Worm (Caenorhabditis elegans) whole organism, L1 larva: ENCODE measurements around the gene nhr-258.

Experiments
- C04F5.9 ChIP-seq: sonication (generic microtip); optimal IDR thresholded peaks from 2 replicates; lab custom pipeline; 2016; ENCODE audit warnings: missing genetic modification characterization, missing compliant biosample characterization
- C16A3.4 ChIP-seq: fragments of 150-350 bp; optimal IDR thresholded peaks from 2 replicates; lab custom pipeline; 2014; ENCODE audit warnings: missing biosample characterization, missing genetic modification characterization
- C34B4.2 ChIP-seq: sonication (generic microtip); optimal IDR thresholded peaks from 2 replicates; lab custom pipeline; 2017; ENCODE audit warnings: mild to moderate bottlenecking, missing genetic modification characterization, missing compliant biosample characterization
- Y116A8C.19 ChIP-seq: sonication (generic microtip); optimal IDR thresholded peaks from 2 replicates; lab custom pipeline; 2016; ENCODE audit warnings: missing compliant biosample characterization, missing genetic modification characterization, borderline replicate concordance
- alr-1 ChIP-seq: fragments of 200-800 bp; sonication (Bioruptor generic); optimal IDR thresholded peaks from 2 replicates; lab custom pipeline; 2018; ENCODE audit warnings: borderline replicate concordance, mild to moderate bottlenecking, missing genetic modification characterization, missing compliant biosample characterization
- aly-2 ChIP-seq: fragments of 150-350 bp; optimal IDR thresholded peaks from 2 replicates; lab custom pipeline; 2014; ENCODE audit warnings: missing biosample characterization, missing genetic modification characterization
- blmp-1 ChIP-seq: fragments of 150-350 bp; optimal IDR thresholded peaks from 2 replicates; lab custom pipeline; 2014; ENCODE audit warnings: missing biosample characterization, missing genetic modification characterization
- ceh-63 ChIP-seq: fragments of 200-800 bp; sonication (Bioruptor generic); optimal IDR thresholded peaks from 2 replicates; lab custom pipeline; 2018; ENCODE audit warnings: mild to moderate bottlenecking, missing genetic modification characterization, missing compliant biosample characterization
- ceh-8 ChIP-seq: fragments of 200-800 bp; sonication (Bioruptor generic); optimal IDR thresholded peaks from 2 replicates; lab custom pipeline; 2018; ENCODE audit warnings: mild to moderate bottlenecking, missing genetic modification characterization, moderate library complexity, missing compliant biosample characterization
- ceh-90 ChIP-seq: sonication (generic microtip); optimal IDR thresholded peaks from 2 replicates; lab custom pipeline; 2016; ENCODE audit warnings: missing genetic modification characterization, missing compliant biosample characterization
- dpl-1 ChIP-seq, 3 experiments: fragments of 150-350 bp in 2 of 3; sonication (generic microtip) in 1 of 3; optimal IDR thresholded peaks; 2 replicates each; lab custom pipeline; 2014 to 2017; ENCODE audit warnings: missing biosample characterization in 3 of 3, missing genetic modification characterization in 3 of 3, missing genetic modification reagents in 3 of 3
- dsc-1 ChIP-seq: sonication (generic microtip); optimal IDR thresholded peaks from 2 replicates; lab custom pipeline; 2016; ENCODE audit warnings: mild to moderate bottlenecking, missing genetic modification characterization, missing compliant biosample characterization
- efl-1 ChIP-seq, 4 experiments: fragments of 150-350 bp; optimal IDR thresholded peaks in 3 of 4; peaks in 1 of 4; 1 replicate in 1 of 4; 2 replicates in 3 of 4; lab custom pipeline; 2014; ENCODE audit warnings: missing biosample characterization in 2 of 4, missing genetic modification characterization in 2 of 4, missing genetic modification reagents in 2 of 4
- egl-13 ChIP-seq: sonication (generic microtip); optimal IDR thresholded peaks from 2 replicates; lab custom pipeline; 2016; ENCODE audit warnings: missing genotype, missing genetic modification reagents, missing genetic modification characterization, missing compliant biosample characterization
- elt-2 ChIP-seq: sonication (generic microtip); optimal IDR thresholded peaks from 2 replicates; lab custom pipeline; 2016; ENCODE audit warnings: missing genetic modification characterization, mild to moderate bottlenecking, inconsistent platforms, missing compliant biosample characterization, missing genetic modification reagents
- ets-5 ChIP-seq: fragments of 200-800 bp; sonication (Bioruptor generic); IDR thresholded peaks from 2 replicates; pipeline ENCODE4 v1.3.6; 2022; ENCODE audit warnings: missing genetic modification characterization, missing compliant biosample characterization
- fkh-10 ChIP-seq: sonication (generic microtip); optimal IDR thresholded peaks from 2 replicates; lab custom pipeline; 2017; ENCODE audit warnings: missing biosample characterization, missing genetic modification reagents, missing genetic modification characterization
- fkh-4 ChIP-seq: sonication (generic microtip); optimal IDR thresholded peaks from 2 replicates; lab custom pipeline; 2016; ENCODE audit warnings: missing compliant biosample characterization, missing genetic modification characterization, borderline replicate concordance
- fos-1 ChIP-seq: fragments of 150-350 bp; optimal IDR thresholded peaks from 2 replicates; lab custom pipeline; 2014; ENCODE audit warnings: missing biosample characterization, missing genetic modification characterization
- hlh-17 ChIP-seq: fragments of 200-800 bp; sonication (Bioruptor generic); optimal IDR thresholded peaks from 2 replicates; lab custom pipeline; 2018; ENCODE audit warnings: missing genetic modification characterization, mild to moderate bottlenecking, missing compliant biosample characterization, moderate library complexity, borderline replicate concordance
- irx-1 ChIP-seq: sonication (generic microtip); optimal IDR thresholded peaks from 2 replicates; lab custom pipeline; 2016; ENCODE audit warnings: missing genetic modification characterization, missing compliant biosample characterization
- jun-1 ChIP-seq: fragments of 150-350 bp; optimal IDR thresholded peaks from 2 replicates; lab custom pipeline; 2014; ENCODE audit warnings: missing biosample characterization, missing genetic modification reagents, missing genetic modification characterization
- lin-13 ChIP-seq: fragments of 150-350 bp; optimal IDR thresholded peaks from 2 replicates; lab custom pipeline; 2014; ENCODE audit warnings: missing biosample characterization, missing genetic modification reagents, missing genetic modification characterization
- lin-35 ChIP-seq, 2 experiments: fragments of 150-350 bp; optimal IDR thresholded peaks; 2 replicates each; lab custom pipeline; 2014; ENCODE audit warnings: missing biosample characterization in 2 of 2, missing genetic modification characterization in 2 of 2, missing genetic modification reagents in 2 of 2
- lir-3 ChIP-seq: sonication (generic microtip); optimal IDR thresholded peaks from 2 replicates; lab custom pipeline; 2016; ENCODE audit warnings: mild to moderate bottlenecking, missing genetic modification characterization, moderate library complexity, missing compliant biosample characterization; ENCODE audit not compliant: poor library complexity
- mab-9 ChIP-seq: fragments of 200-800 bp; sonication (Bioruptor generic); IDR thresholded peaks from 2 replicates; pipeline ENCODE4 v1.3.6; 2022; ENCODE audit warnings: missing genetic modification reagents, missing genetic modification characterization, missing compliant biosample characterization
- mep-1 ChIP-seq: fragments of 150-350 bp; optimal IDR thresholded peaks from 2 replicates; lab custom pipeline; 2014; ENCODE audit warnings: missing biosample characterization, missing genetic modification characterization
- nhr-11 ChIP-seq: fragments of 150-350 bp; optimal IDR thresholded peaks from 2 replicates; lab custom pipeline; 2014; ENCODE audit warnings: missing biosample characterization, missing genetic modification characterization
- nhr-19 ChIP-seq: fragments of 200-800 bp; sonication (Bioruptor generic); conservative IDR thresholded peaks from 2 replicates; pipeline ENCODE4 v1.3.6; 2022; ENCODE audit warnings: missing genetic modification characterization, missing compliant biosample characterization
- nhr-20 ChIP-seq: sonication (generic microtip); optimal IDR thresholded peaks from 2 replicates; lab custom pipeline; 2016; ENCODE audit warnings: mild to moderate bottlenecking, missing genetic modification characterization, missing compliant biosample characterization
- nhr-237 ChIP-seq: fragments of 150-350 bp; optimal IDR thresholded peaks from 2 replicates; lab custom pipeline; 2014; ENCODE audit warnings: missing biosample characterization, missing genetic modification characterization
- nhr-47 ChIP-seq: sonication (generic microtip); optimal IDR thresholded peaks from 2 replicates; lab custom pipeline; 2016; ENCODE audit warnings: mild to moderate bottlenecking, missing genetic modification characterization, moderate library complexity, missing compliant biosample characterization
- nhr-77 ChIP-seq: fragments of 150-350 bp; optimal IDR thresholded peaks from 2 replicates; lab custom pipeline; 2014; ENCODE audit warnings: missing biosample characterization, missing genetic modification characterization
- nhr-90 ChIP-seq: sonication (generic microtip); optimal IDR thresholded peaks from 2 replicates; lab custom pipeline; 2016; ENCODE audit warnings: mild to moderate bottlenecking, missing genetic modification characterization, missing compliant biosample characterization; ENCODE audit not compliant: poor library complexity
- sox-4 ChIP-seq: sonication (generic microtip); optimal IDR thresholded peaks from 2 replicates; lab custom pipeline; 2016; ENCODE audit warnings: missing genetic modification characterization, missing compliant biosample characterization
- sptf-1 ChIP-seq: fragments of 150-350 bp; optimal IDR thresholded peaks from 2 replicates; lab custom pipeline; 2014; ENCODE audit warnings: missing biosample characterization, missing genetic modification characterization
- swsn-7 ChIP-seq: sonication (generic microtip); optimal IDR thresholded peaks from 2 replicates; lab custom pipeline; 2016; ENCODE audit warnings: missing genetic modification characterization, missing compliant biosample characterization
- tlp-1 ChIP-seq: fragments of 150-350 bp; optimal IDR thresholded peaks from 2 replicates; lab custom pipeline; 2014; ENCODE audit warnings: missing biosample characterization, missing genetic modification characterization
- unc-62 ChIP-seq: fragments of 150-350 bp; optimal IDR thresholded peaks from 2 replicates; lab custom pipeline; 2014; ENCODE audit warnings: missing biosample characterization, missing genetic modification reagents, missing genetic modification characterization
- vab-15 ChIP-seq: sonication (generic microtip); optimal IDR thresholded peaks from 2 replicates; lab custom pipeline; 2017; ENCODE audit warnings: missing genotype, mild to moderate bottlenecking, missing genetic modification characterization, missing compliant biosample characterization
- xbp-1 ChIP-seq: sonication (generic microtip); optimal IDR thresholded peaks from 2 replicates; lab custom pipeline; 2016; ENCODE audit warnings: missing genetic modification characterization, missing compliant biosample characterization
- zip-4 ChIP-seq: fragments of 200-800 bp; sonication (Bioruptor generic); optimal IDR thresholded peaks from 2 replicates; lab custom pipeline; 2018; ENCODE audit warnings: mild to moderate bottlenecking, missing genetic modification characterization, moderate library complexity, missing compliant biosample characterization
- ztf-4 ChIP-seq: fragments of 150-350 bp; optimal IDR thresholded peaks from 2 replicates; lab custom pipeline; 2014; ENCODE audit warnings: missing biosample characterization, missing genetic modification characterization

Gene nhr-258

ce11 chrIV:8010521-8010920, 34.2 kb upstream of the nhr-258 start:
- TF ChIP-seq alr-1 (tag; lab: Kevin White, UChicago): no peak
- no peak for TF ChIP-seq aly-2 (tag; lab: Kevin White, UChicago)
- no peak for TF ChIP-seq hlh-17 (GFP tag; lab: Kevin White, UChicago)
- no peak for TF ChIP-seq sptf-1 (tag; lab: Kevin White, UChicago)
- TF ChIP-seq nhr-20 (tag; lab: Kevin White, UChicago): no peak
- no peak for TF ChIP-seq nhr-77 (tag; lab: Kevin White, UChicago)
- no peak for TF ChIP-seq irx-1 (tag; lab: Kevin White, UChicago)
- no peak for TF ChIP-seq blmp-1 (tag; lab: Kevin White, UChicago)
- no peak for TF ChIP-seq xbp-1 (tag; lab: Kevin White, UChicago)
- TF ChIP-seq lir-3 (tag; lab: Kevin White, UChicago): no peak

- TF ChIP-seq nhr-237 (tag; lab: Kevin White, UChicago) (no peak), egl-13 (tag; lab: Kevin White, UChicago) (no peak), mep-1 (tag; lab: Kevin White, UChicago) (no peak), ets-5 (GFP tag; lab: Robert Waterston, UW) (no peak), dsc-1 (tag; lab: Kevin White, UChicago) (no peak), C34B4.2 (no peak), blmp-1 (tag; lab: Kevin White, UChicago) (no peak), ztf-4 (tag; lab: Kevin White, UChicago) (no peak), unc-62 (GFP tag; lab: Kevin White, UChicago) (no peak), nhr-19 (GFP tag; lab: Robert Waterston, UW) (no peak), fkh-4 (tag; lab: Kevin White, UChicago) (no peak), nhr-20 (tag; lab: Kevin White, UChicago) (no peak), zip-4 (GFP tag; lab: Kevin White, UChicago) (no peak)
Measured at ce11 chrIV:8012330-8012729, 32.4 kb upstream of the nhr-258 start, which contains the start of gene Y42H9B.3. Gene Y42H9B.3, minus strand, starts transcription at chrIV:8012430.

ce11 chrIV:8013849-8014248, 30.9 kb upstream of the nhr-258 start, which contains the start of gene C26B2.8:
Gene C26B2.8, plus strand, starts transcription at chrIV:8014149.
- TF ChIP-seq lir-3 (tag; lab: Kevin White, UChicago) (no peak), ets-5 (GFP tag; lab: Robert Waterston, UW) (no peak), ceh-63 (no peak), tlp-1 (no peak), ceh-90 (tag; lab: Kevin White, UChicago) (no peak), C04F5.9 (tag; lab: Kevin White, UChicago) (no peak), nhr-11 (tag; lab: Kevin White, UChicago) (no peak), jun-1 (tag; lab: Kevin White, UChicago) (no peak)

ce11 chrIV:8015726-8016312, 28.9 kb upstream of the nhr-258 start, which contains the start of gene C26B2.7:
Gene C26B2.7, plus strand, starts transcription at chrIV:8016274.
- peak; percentile 88 for TF ChIP-seq lir-3 (tag; lab: Kevin White, UChicago)
- TF ChIP-seq vab-15 (tag; lab: Kevin White, UChicago): peak; percentile 76
- peak; percentile 28 for TF ChIP-seq Y116A8C.19
- TF ChIP-seq ceh-63: peak; percentile 54
- TF ChIP-seq blmp-1 (tag; lab: Kevin White, UChicago): peak; percentile 31
- peak; percentile 41 for TF ChIP-seq C16A3.4 (tag; lab: Kevin White, UChicago)
- TF ChIP-seq fkh-10 (GFP tag; lab: Kevin White, UChicago): peak; percentile 47
- TF ChIP-seq lin-35 (GFP tag; optimal IDR thresholded peaks at IDR 0.05; lab: Kevin White, UChicago): peak; percentile 76 to 89
- TF ChIP-seq dpl-1 (GFP tag; optimal IDR thresholded peaks at IDR 0.05; lab: Kevin White, UChicago): peak; percentile 69 to 85 (median 81)
- TF ChIP-seq nhr-90 (tag; lab: Kevin White, UChicago): peak; percentile 82
- TF ChIP-seq swsn-7 (tag; lab: Kevin White, UChicago): peak; percentile 81
- TF ChIP-seq elt-2 (tag; lab: Kevin White, UChicago): peak; percentile 5
- peak; percentile 22 for TF ChIP-seq lin-13
- TF ChIP-seq nhr-77 (tag; lab: Kevin White, UChicago): peak; percentile 33
- peak; percentile 69 to 82 for TF ChIP-seq efl-1 (optimal IDR thresholded peaks at IDR 0.05; lab: Kevin White, UChicago)
- TF ChIP-seq efl-1 (GFP tag; optimal IDR thresholded peaks at IDR 0.05 in 1 of 2; lab: Kevin White, UChicago): peak; percentile 83 to 98
- TF ChIP-seq fos-1 (tag; lab: Kevin White, UChicago): peak; percentile 21
- peak; percentile 64; the same call in 1 of the 2 replicates for TF ChIP-seq mab-9 (GFP tag; lab: Robert Waterston, UW)
- TF ChIP-seq sox-4: peak; percentile 83
- TF ChIP-seq ceh-8 (GFP tag; lab: Kevin White, UChicago): peak; percentile 37
- TF ChIP-seq nhr-20 (tag; lab: Kevin White, UChicago): peak; percentile 83
- peak; percentile 53 for TF ChIP-seq ceh-90 (tag; lab: Kevin White, UChicago)
- TF ChIP-seq jun-1 (tag; lab: Kevin White, UChicago): peak; percentile 44
- TF ChIP-seq nhr-47 (tag; lab: Kevin White, UChicago): peak; percentile 88
- TF ChIP-seq irx-1 (tag; lab: Kevin White, UChicago): peak; percentile 22
